Worm (Caenorhabditis elegans) whole organism, late embryonic: ENCODE data around the gene dyf-6.

Source experiments
- F13H6.1 ChIP-seq: sonication (generic microtip); optimal IDR thresholded peaks from 2 replicates; lab custom pipeline; 2016; ENCODE audit warnings: missing genetic modification characterization, missing compliant biosample characterization
- elt-2 ChIP-seq: sonication (generic microtip); optimal IDR thresholded peaks from 2 replicates; lab custom pipeline; 2016; ENCODE audit warnings: missing genetic modification reagents, missing genetic modification characterization, missing compliant biosample characterization
- fkh-10 ChIP-seq: fragments of 150-350 bp; optimal IDR thresholded peaks from 2 replicates; lab custom pipeline; 2014; ENCODE audit warnings: missing biosample characterization, missing genetic modification reagents, missing genetic modification characterization
- hlh-30 ChIP-seq: sonication (generic microtip); optimal IDR thresholded peaks from 2 replicates; lab custom pipeline; 2017; ENCODE audit warnings: antibody characterized with exemption, missing genetic modification characterization, missing compliant biosample characterization; ENCODE audit not compliant: insufficient read depth
- nhr-11 ChIP-seq: fragments of 150-350 bp; optimal IDR thresholded peaks from 2 replicates; lab custom pipeline; 2014; ENCODE audit warnings: missing biosample characterization, missing genetic modification characterization
- nhr-232 ChIP-seq: sonication (generic microtip); optimal IDR thresholded peaks from 2 replicates; lab custom pipeline; 2016; ENCODE audit warnings: missing genetic modification characterization, missing compliant biosample characterization
- pqm-1 ChIP-seq: sonication (generic microtip); optimal IDR thresholded peaks from 2 replicates; lab custom pipeline; 2016; ENCODE audit warnings: missing genetic modification characterization, missing compliant biosample characterization

DNA sequence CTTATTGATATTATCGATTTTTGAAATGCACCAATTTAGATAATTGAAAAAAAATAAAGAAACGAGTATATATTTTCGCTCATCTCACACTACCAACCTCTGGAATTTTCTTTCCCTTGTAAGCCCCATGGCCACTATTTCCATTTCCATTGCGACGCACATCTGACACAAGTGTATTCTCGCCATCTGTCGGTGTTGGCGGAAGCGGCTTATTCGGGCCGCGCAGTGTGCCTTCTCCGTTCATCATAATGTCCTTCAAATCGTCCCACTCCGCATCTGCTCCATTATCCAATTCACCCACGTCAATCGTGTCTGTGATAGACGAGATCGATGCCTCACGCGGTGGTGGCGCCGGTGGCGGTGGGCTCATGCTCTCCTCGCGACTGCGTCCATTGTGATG lies 38.4 kb upstream of the dyf-6 start:
- TF ChIP-seq pqm-1 (tag; lab: Kevin White, UChicago) (no peak), elt-2 (tag; lab: Kevin White, UChicago) (no peak), nhr-11 (tag; lab: Kevin White, UChicago) (no peak), fkh-10 (no peak), hlh-30 (tag; lab: Kevin White, UChicago) (no peak), nhr-232 (tag; lab: Kevin White, UChicago) (no peak), F13H6.1 (tag; lab: Kevin White, UChicago) (no peak)
